Fruit fly (Drosophila melanogaster) whole organism, prepupa: ENCODE measurements around the gene Rel.

Experiments
- CG11294 ChIP-seq: fragments of 200-800 bp; sonication (Bioruptor generic); IDR thresholded peaks from 2 replicates; pipeline ENCODE4 v1.3.6; 2022; ENCODE audit warnings: missing biosample characterization, missing genetic modification characterization
- CG31627 ChIP-seq: fragments of 200-800 bp; sonication (Bioruptor generic); optimal IDR thresholded peaks from 3 replicates; lab custom pipeline; 2016; ENCODE audit warnings: missing biosample characterization, missing genetic modification characterization
- Gug ChIP-seq: fragments of 200-800 bp; sonication (Bioruptor generic); IDR thresholded peaks from 2 replicates; pipeline ENCODE4 v1.3.6; 2022; ENCODE audit warnings: missing biosample characterization, missing genetic modification characterization
- Lpt ChIP-seq: fragments of 200-800 bp; sonication (Bioruptor generic); optimal IDR thresholded peaks from 3 replicates; lab custom pipeline; 2016; ENCODE audit warnings: missing biosample characterization, missing genetic modification characterization
- achi ChIP-seq: fragments of 200-800 bp; sonication (Bioruptor generic); optimal IDR thresholded peaks from 3 replicates; lab custom pipeline; 2016; ENCODE audit warnings: missing biosample characterization, missing genetic modification characterization
- dsx ChIP-seq: fragments of 200-800 bp; optimal IDR thresholded peaks from 3 replicates; lab custom pipeline; 2019; ENCODE audit warnings: missing biosample characterization, mild to moderate bottlenecking, missing genetic modification characterization, moderate library complexity; ENCODE audit not compliant: poor library complexity, severe bottlenecking
- lz ChIP-seq: fragments of 200-800 bp; sonication (Bioruptor generic); optimal IDR thresholded peaks from 3 replicates; lab custom pipeline; 2016; ENCODE audit warnings: missing biosample characterization, missing genetic modification characterization
- spab ChIP-seq: fragments of 200-800 bp; sonication (Bioruptor generic); optimal IDR thresholded peaks from 2 replicates; lab custom pipeline; 2017; ENCODE audit warnings: missing biosample characterization, mild to moderate bottlenecking, missing genetic modification characterization, missing genetic modification reagents
- svp ChIP-seq: fragments of 200-800 bp; sonication (Bioruptor generic); peaks from one replicate; lab custom pipeline; 2016; ENCODE audit warnings: missing biosample characterization, missing genetic modification characterization

dm6 chr3R:9028690-9029089 lies 19.1 kb downstream of the Rel start:
- no peak for TF ChIP-seq dsx (GFP tag; lab: Kevin White, UChicago)
- no peak for TF ChIP-seq Lpt (GFP tag; lab: Kevin White, UChicago)
- TF ChIP-seq Gug (GFP tag; lab: Robert Waterston, UW), result no peak
- no peak for TF ChIP-seq CG11294 (GFP tag; lab: Robert Waterston, UW)
- TF ChIP-seq lz, result no peak
- no peak for TF ChIP-seq achi (GFP tag; lab: Kevin White, UChicago)
- TF ChIP-seq spab (GFP tag; lab: Kevin White, UChicago), result no peak
- TF ChIP-seq CG31627, result no peak
- TF ChIP-seq svp (GFP tag; lab: Kevin White, UChicago), result no peak
